Worm (Caenorhabditis elegans): ENCODE data around the gene F55C9.3.
"Not testable (repeated sequence)": the region's sequence is repeated elsewhere in the genome, so short reads cannot be mapped to it uniquely, and the experiment has no call there.

The F55C9.3 gene

ce11 chrV:19282314-19282713 is 5.7 kb downstream of the F55C9.3 start, which contains the start of gene fbxb-117:
fbxb-117 (plus strand) TSS chrV:19282614.
- TF ChIP-seq rnt-1 (tag; optimal IDR thresholded peaks at IDR 0.05) (no peak), ceh-22 (tag; optimal IDR thresholded peaks at IDR 0.05) (no peak), hlh-15 (tag; optimal IDR thresholded peaks at IDR 0.05) (no peak), hlh-8 (tag; optimal IDR thresholded peaks at IDR 0.05) (no peak), F13H6.1 (tag; optimal IDR thresholded peaks at IDR 0.05) (no peak), ceh-9 (tag; optimal IDR thresholded peaks at IDR 0.05) (no peak), lin-11 (tag; optimal IDR thresholded peaks at IDR 0.05) (no peak), elt-2 (tag; optimal IDR thresholded peaks at IDR 0.05) (no peak), unc-3 (GFP tag; conservative IDR thresholded peaks at IDR 0.05) (no peak), unc-3 (tag; optimal IDR thresholded peaks at IDR 0.05) (no peak), lim-6 (tag; optimal IDR thresholded peaks at IDR 0.05) (no peak), pat-9 (tag; optimal IDR thresholded peaks at IDR 0.05) (no peak)

ce11 chrV:19279888-19280287 is 8.1 kb downstream of the F55C9.3 start, which contains the start of gene F21D9.8:
F21D9.8 (minus strand) TSS chrV:19279988.
- TF ChIP-seq ztf-16 (tag; optimal IDR thresholded peaks at IDR 0.05) (no peak), hlh-13 (GFP tag; optimal IDR thresholded peaks at IDR 0.05) (no peak), ahr-1 (tag; optimal IDR thresholded peaks at IDR 0.05) (no peak), pat-9 (tag; optimal IDR thresholded peaks at IDR 0.05) (no peak), fkh-6 (tag; optimal IDR thresholded peaks at IDR 0.05) (no peak), ref-2 (tag; optimal IDR thresholded peaks at IDR 0.05) (no peak), pag-3 (tag; optimal IDR thresholded peaks at IDR 0.05; ENCODE audit: borderline replicate concordance) (no peak), eyg-1 (tag; optimal IDR thresholded peaks at IDR 0.05) (no peak), ceh-30 (tag; optimal IDR thresholded peaks at IDR 0.05) (no peak), nfya-1 (tag; optimal IDR thresholded peaks at IDR 0.05) (no peak), pha-4 (tag; optimal IDR thresholded peaks at IDR 0.05) (no peak), lim-6 (tag; optimal IDR thresholded peaks at IDR 0.05) (no peak), unc-42 (tag; optimal IDR thresholded peaks at IDR 0.05) (no peak), hlh-8 (tag; optimal IDR thresholded peaks at IDR 0.05) (no peak), sox-2 (GFP tag; IDR thresholded peaks at IDR 0.05) (no peak)

ce11 chrV:19278488-19278887 is 9.5 kb downstream of the F55C9.3 start:
- TF ChIP-seq mec-3 (tag; optimal IDR thresholded peaks at IDR 0.05; ENCODE audit: borderline replicate concordance) (no peak), pag-3 (tag; optimal IDR thresholded peaks at IDR 0.05; ENCODE audit: borderline replicate concordance) (no peak), fkh-6 (tag; optimal IDR thresholded peaks at IDR 0.05) (no peak), ceh-34 (tag; optimal IDR thresholded peaks at IDR 0.05) (no peak), odd-2 (tag; optimal IDR thresholded peaks at IDR 0.05) (no peak), C08G9.2 (tag; optimal IDR thresholded peaks at IDR 0.05) (no peak), ceh-9 (tag; optimal IDR thresholded peaks at IDR 0.05) (no peak), Y22D7AL.16 (tag; optimal IDR thresholded peaks at IDR 0.05) (no peak)

ce11 chrV:19276354-19276753 is 11.6 kb downstream of the F55C9.3 start:
- TF ChIP-seq eyg-1 (tag; optimal IDR thresholded peaks at IDR 0.05) (no peak), ceh-6 (GFP tag; optimal IDR thresholded peaks at IDR 0.05) (no peak), nfya-1 (tag; optimal IDR thresholded peaks at IDR 0.05) (no peak), ceh-9 (tag; optimal IDR thresholded peaks at IDR 0.05) (no peak), pqm-1 (tag; optimal IDR thresholded peaks at IDR 0.05) (no peak), fkh-10 (GFP tag; optimal IDR thresholded peaks at IDR 0.05) (no peak), gmeb-2 (tag; optimal IDR thresholded peaks at IDR 0.05) (no peak), pag-3 (tag; optimal IDR thresholded peaks at IDR 0.05; ENCODE audit: borderline replicate concordance) (no peak), ceh-24 (tag; optimal IDR thresholded peaks at IDR 0.05) (no peak), hlh-30 (tag; optimal IDR thresholded peaks at IDR 0.05; ENCODE audit: insufficient read depth) (no peak)

- TF ChIP-seq elt-4, ztf-16, unc-86 (tag; optimal IDR thresholded peaks at IDR 0.05): not testable (repeated sequence)
Measured at ce11 chrV:19264148-19264547, 23.8 kb downstream of the F55C9.3 start, which contains the start of gene F21D9.1. F21D9.1 (plus strand) TSS chrV:19264448.
